Fruit fly (Drosophila melanogaster): ENCODE data around the gene CG8360.

CG8360 gene

dm6 chr2L:8165800-8166576, 46.8 kb upstream of the CG8360 start (continued):
- TF ChIP-seq CG32767 (GFP tag; IDR thresholded peaks at IDR 0.05) (no peak), CG5953 (GFP tag; IDR thresholded peaks at IDR 0.05) (no peak), aop (GFP tag; IDR thresholded peaks at IDR 0.05) (no peak), CG6654 (GFP tag; optimal IDR thresholded peaks at IDR 0.05) (no peak), ash1 (GFP tag; optimal IDR thresholded peaks at IDR 0.05) (no peak), Aef1 (GFP tag; IDR thresholded peaks at IDR 0.05) (no peak), jumu (GFP tag; optimal IDR thresholded peaks at IDR 0.05) (no peak), CG11560 (tag; IDR thresholded peaks at IDR 0.05) (no peak), bsh (GFP tag; optimal IDR thresholded peaks at IDR 0.05) (peak in 1 of 2 experiments; percentile 27), Oaz (GFP tag; IDR thresholded peaks at IDR 0.05) (no peak), sisA (GFP tag; IDR thresholded peaks at IDR 0.05) (no peak), NfI (GFP tag; optimal IDR thresholded peaks at IDR 0.05) (no peak), az2 (GFP tag; optimal IDR thresholded peaks at IDR 0.05) (no peak), CG16813 (GFP tag; IDR thresholded peaks at IDR 0.05; ENCODE audit: partially characterized antibody) (no peak), onecut (GFP tag; IDR thresholded peaks at IDR 0.05) (no peak), dmrt11E (tag; optimal IDR thresholded peaks at IDR 0.05) (peak; percentile 53), ase (GFP tag; IDR thresholded peaks at IDR 0.05) (no peak), Abd-B (GFP tag; optimal IDR thresholded peaks at IDR 0.05) (no peak), CG7271 (tag; optimal IDR thresholded peaks at IDR 0.05) (peak; percentile 80), CG15011 (GFP tag; optimal IDR thresholded peaks at IDR 0.05) (peak; percentile 10), bbx (GFP tag; IDR thresholded peaks at IDR 0.05; ENCODE audit: partially characterized antibody) (no peak), CG3726 (GFP tag; IDR thresholded peaks at IDR 0.05) (no peak), Side (GFP tag; optimal IDR thresholded peaks at IDR 0.05) (peak; percentile 17), Mes4 (GFP tag; optimal IDR thresholded peaks at IDR 0.05) (no peak), cwo (GFP tag; optimal IDR thresholded peaks at IDR 0.05) (no peak), CG7357 (GFP tag; IDR thresholded peaks at IDR 0.05) (no peak), CG2712 (tag; optimal IDR thresholded peaks at IDR 0.05) (peak; percentile 16), CG9727 (GFP tag; optimal IDR thresholded peaks at IDR 0.05) (peak; percentile 39), Dad (GFP tag; optimal IDR thresholded peaks at IDR 0.05) (no peak), slbo (GFP tag; IDR thresholded peaks at IDR 0.05) (no peak), Bdp1 (GFP tag; optimal IDR thresholded peaks at IDR 0.05) (no peak), CG7987 (GFP tag; optimal IDR thresholded peaks at IDR 0.05) (no peak), z (GFP tag; IDR thresholded peaks at IDR 0.05) (no peak), CG1603 (tag; optimal IDR thresholded peaks at IDR 0.05) (peak; percentile 19), btn (GFP tag; optimal IDR thresholded peaks at IDR 0.05) (no peak), ham (GFP tag; IDR thresholded peaks at IDR 0.05) (no peak), p53 (GFP tag; optimal IDR thresholded peaks at IDR 0.05) (no peak), br (optimal IDR thresholded peaks at IDR 0.05) (no peak), CG2199 (GFP tag; IDR thresholded peaks at IDR 0.05) (peak; percentile 49; the same call in 1 of the 3 replicates), sens (GFP tag) (peak; percentile 77), gro (GFP tag; optimal IDR thresholded peaks at IDR 0.05) (no peak), H2.0 (GFP tag; IDR thresholded peaks at IDR 0.05) (no peak), Hr51 (GFP tag; optimal IDR thresholded peaks at IDR 0.05) (no peak), kah (GFP tag; optimal IDR thresholded peaks at IDR 0.05) (no peak), fd102C (GFP tag; optimal IDR thresholded peaks at IDR 0.05) (peak; percentile 84), gem (tag; optimal IDR thresholded peaks at IDR 0.05) (peak; percentile 27), CG15479 (GFP tag; optimal IDR thresholded peaks at IDR 0.05) (peak; percentile 71), Chrac-16 (GFP tag; optimal IDR thresholded peaks at IDR 0.05) (no peak), CG12299 (tag; optimal IDR thresholded peaks at IDR 0.05) (no peak), prd (optimal IDR thresholded peaks at IDR 0.05) (no peak), prd (GFP tag; IDR thresholded peaks at IDR 0.05) (no peak)
